Fruit fly (Drosophila melanogaster) whole organism, adult: Measurements from ENCODE around the gene CG32023.

Experiments used
- CG11617 ChIP-seq: fragments of 200-800 bp; sonication (Bioruptor generic); optimal IDR thresholded peaks from 2 replicates; lab custom pipeline; 2017; ENCODE audit warnings: mild to moderate bottlenecking, missing biosample characterization, missing genetic modification reagents, missing genetic modification characterization
- CG12768 ChIP-seq: fragments of 200-800 bp; sonication (Bioruptor generic); optimal IDR thresholded peaks from 2 replicates; lab custom pipeline; 2017; ENCODE audit warnings: missing biosample characterization, missing genetic modification characterization, mild to moderate bottlenecking, moderate library complexity, missing genetic modification reagents
- CG14711 ChIP-seq: fragments of 200-800 bp; sonication (Bioruptor generic); optimal IDR thresholded peaks from 2 replicates; lab custom pipeline; 2018; ENCODE audit warnings: missing biosample characterization, mild to moderate bottlenecking, missing genetic modification characterization, moderate library complexity
- CG1620 ChIP-seq: fragments of 200-800 bp; sonication (Bioruptor generic); optimal IDR thresholded peaks from 2 replicates; lab custom pipeline; 2016; ENCODE audit warnings: missing biosample characterization, missing genetic modification characterization
- CG33017 ChIP-seq: fragments of 200-800 bp; sonication (Bioruptor generic); optimal IDR thresholded peaks from 2 replicates; lab custom pipeline; 2018; ENCODE audit warnings: missing biosample characterization, mild to moderate bottlenecking, missing genetic modification characterization, moderate library complexity
- CG5204 ChIP-seq: fragments of 200-800 bp; sonication (Bioruptor generic); optimal IDR thresholded peaks from 2 replicates; lab custom pipeline; 2016; ENCODE audit warnings: missing biosample characterization, missing genetic modification characterization
- CG7045 ChIP-seq: fragments of 200-800 bp; sonication (Bioruptor generic); optimal IDR thresholded peaks from 2 replicates; lab custom pipeline; 2017; ENCODE audit warnings: missing biosample characterization, mild to moderate bottlenecking, missing genetic modification characterization
- CG7101 ChIP-seq: fragments of 200-800 bp; sonication (Bioruptor generic); optimal IDR thresholded peaks from 2 replicates; lab custom pipeline; 2018; ENCODE audit warnings: missing biosample characterization, mild to moderate bottlenecking, missing genetic modification characterization, moderate library complexity
- Clk ChIP-seq: fragments of 200-800 bp; sonication (Bioruptor generic); optimal IDR thresholded peaks from 2 replicates; lab custom pipeline; 2017; ENCODE audit warnings: missing biosample characterization, missing genetic modification characterization
- Crg-1 ChIP-seq: fragments of 200-800 bp; sonication (Bioruptor generic); optimal IDR thresholded peaks from 2 replicates; lab custom pipeline; 2016; ENCODE audit warnings: missing biosample characterization, missing genetic modification characterization
- Hr96 ChIP-seq: fragments of 200-800 bp; sonication (Bioruptor generic); optimal IDR thresholded peaks from 2 replicates; lab custom pipeline; 2016; ENCODE audit warnings: missing biosample characterization, missing genetic modification characterization
- Mnt ChIP-seq: fragments of 200-800 bp; sonication (Bioruptor generic); optimal IDR thresholded peaks from 2 replicates; lab custom pipeline; 2016; ENCODE audit warnings: missing biosample characterization, mild to moderate bottlenecking, missing genetic modification characterization
- bab1 ChIP-seq: fragments of 200-800 bp; sonication (Bioruptor generic); optimal IDR thresholded peaks from 3 replicates; lab custom pipeline; 2019; ENCODE audit warnings: missing biosample characterization, mild to moderate bottlenecking, missing genetic modification characterization, moderate library complexity
- cic ChIP-seq: fragments of 200-800 bp; sonication (Bioruptor generic); optimal IDR thresholded peaks from 2 replicates; lab custom pipeline; 2017; ENCODE audit warnings: missing biosample characterization, mild to moderate bottlenecking, missing genetic modification characterization, moderate library complexity
- cnc ChIP-seq, 2 experiments: fragments of >200 bp; optimal IDR thresholded peaks; 2 replicates each; lab custom pipeline; 2017
- kay ChIP-seq: fragments of 200-800 bp; sonication (Bioruptor generic); peaks from one replicate; lab custom pipeline; 2016; ENCODE audit warnings: missing biosample characterization, missing genetic modification characterization, borderline replicate concordance
- ovo ChIP-seq: fragments of 200-800 bp; sonication (Bioruptor generic); optimal IDR thresholded peaks from 2 replicates; lab custom pipeline; 2016; ENCODE audit warnings: missing biosample characterization, missing genetic modification characterization
- pad ChIP-seq: fragments of 200-800 bp; sonication (Bioruptor generic); optimal IDR thresholded peaks from 3 replicates; lab custom pipeline; 2017; ENCODE audit warnings: missing biosample characterization, missing genetic modification characterization, mild to moderate bottlenecking, moderate library complexity, missing genetic modification reagents
- tj ChIP-seq: fragments of 200-800 bp; sonication (Bioruptor generic); optimal IDR thresholded peaks from 3 replicates; lab custom pipeline; 2017; ENCODE audit warnings: missing biosample characterization, mild to moderate bottlenecking, missing genetic modification characterization, moderate library complexity
- toe ChIP-seq: fragments of 200-800 bp; sonication (Bioruptor generic); optimal IDR thresholded peaks from 2 replicates; lab custom pipeline; 2016; ENCODE audit warnings: missing biosample characterization, missing genetic modification characterization

Gene CG32023

dm6 chr3L:8827133-8827867 lies 23.3 kb upstream of the CG32023 start, which contains the start of gene dally:
TSS of gene dally (plus strand) at chr3L:8827505.
- TF ChIP-seq cic (GFP tag; lab: Kevin White, UChicago) (peak; percentile 68), CG5204 (GFP tag; lab: Kevin White, UChicago) (no peak), CG7101 (peak; percentile 2), CG14711 (tag; lab: Kevin White, UChicago) (peak; percentile 31), cnc (optimal IDR thresholded peaks at IDR 0.05; lab: Kevin White, UChicago) (no peak), CG11617 (GFP tag; lab: Kevin White, UChicago) (peak; percentile 42), Clk (GFP tag; lab: Kevin White, UChicago) (no peak), Hr96 (GFP tag; lab: Kevin White, UChicago) (peak; percentile 53), Mnt (peak; percentile 63), ovo (GFP tag; lab: Kevin White, UChicago) (no peak), CG12768 (GFP tag; lab: Kevin White, UChicago) (peak; percentile 36), toe (GFP tag; lab: Kevin White, UChicago) (peak; percentile 52), bab1 (peak; percentile 57), tj (GFP tag; lab: Kevin White, UChicago) (peak; percentile 72), CG33017 (tag; lab: Kevin White, UChicago) (peak; percentile 64), CG7045 (peak; percentile 51), kay (peak; percentile 91)

DNA sequence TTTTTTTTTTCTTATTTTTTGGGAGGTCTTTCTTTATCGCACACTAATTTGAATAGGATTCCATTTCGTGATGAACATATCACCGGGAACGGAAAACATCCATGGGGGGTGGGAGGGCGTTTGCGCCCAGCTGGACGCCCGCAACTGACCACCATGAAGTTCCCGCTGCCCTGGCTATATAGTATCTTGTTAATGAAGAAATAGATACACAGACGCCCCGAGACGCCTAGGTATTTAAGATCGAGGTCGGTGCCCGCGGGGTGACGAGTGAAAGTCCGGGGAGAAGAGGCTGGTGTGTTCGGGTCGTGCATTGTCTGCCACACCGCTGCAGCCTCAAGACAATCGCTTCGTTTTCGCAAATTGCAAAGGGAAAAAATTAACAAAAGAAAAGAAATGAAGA lies 22.1 kb upstream of the CG32023 start:
- TF ChIP-seq bab1 (no peak), kay (no peak), Crg-1 (GFP tag; lab: Kevin White, UChicago) (no peak), pad (GFP tag; lab: Kevin White, UChicago) (no peak), tj (GFP tag; lab: Kevin White, UChicago) (no peak)

DNA sequence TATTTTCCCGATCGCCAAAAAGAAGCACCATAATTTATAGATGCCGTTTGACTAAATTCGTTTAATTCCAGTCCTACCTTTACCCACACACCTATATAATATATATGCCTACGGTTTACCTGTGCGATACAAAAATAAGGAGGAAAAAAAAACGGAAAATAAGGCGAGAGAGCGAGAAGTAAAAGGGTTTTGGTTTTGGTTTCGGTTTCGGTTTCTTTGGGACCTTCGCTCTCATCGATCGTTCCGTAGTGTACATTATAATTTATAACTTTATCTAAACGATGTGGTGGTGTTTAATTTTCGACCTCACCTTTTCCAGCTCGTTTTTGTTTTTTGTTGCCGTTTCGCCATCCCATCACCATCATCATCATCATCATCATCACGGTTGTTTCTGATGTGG lies 21.6 kb upstream of the CG32023 start:
- TF ChIP-seq pad (GFP tag; lab: Kevin White, UChicago) (no peak), toe (GFP tag; lab: Kevin White, UChicago) (no peak), CG33017 (tag; lab: Kevin White, UChicago) (no peak), Hr96 (GFP tag; lab: Kevin White, UChicago) (no peak), kay (no peak), CG7045 (no peak), cnc (optimal IDR thresholded peaks at IDR 0.05; lab: Kevin White, UChicago) (no peak), bab1 (no peak), CG14711 (tag; lab: Kevin White, UChicago) (no peak), CG1620 (GFP tag; lab: Kevin White, UChicago) (no peak), CG7101 (no peak), cic (GFP tag; lab: Kevin White, UChicago) (no peak), CG12768 (GFP tag; lab: Kevin White, UChicago) (no peak), Mnt (no peak), CG11617 (GFP tag; lab: Kevin White, UChicago) (no peak), tj (GFP tag; lab: Kevin White, UChicago) (no peak), Crg-1 (GFP tag; lab: Kevin White, UChicago) (no peak), ovo (GFP tag; lab: Kevin White, UChicago) (no peak), Clk (GFP tag; lab: Kevin White, UChicago) (no peak), CG5204 (GFP tag; lab: Kevin White, UChicago) (no peak)

DNA sequence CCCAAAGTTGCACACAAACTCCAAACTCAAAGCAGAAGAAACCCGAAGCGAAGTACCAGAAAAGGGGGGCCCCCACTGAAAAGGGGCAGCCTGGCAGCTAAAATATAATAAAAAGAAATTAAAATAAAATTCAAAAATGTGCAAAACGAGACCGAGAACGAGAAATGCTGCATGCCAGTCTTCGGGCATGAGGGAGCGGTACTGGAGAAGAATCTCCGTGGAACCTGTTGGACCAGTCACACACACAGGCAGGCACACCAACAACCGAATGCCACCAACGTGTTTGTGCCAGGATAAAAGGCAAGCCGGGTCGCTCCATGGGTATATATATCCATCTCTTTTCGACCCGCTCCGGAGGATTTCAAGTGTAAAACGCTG lies 21.0 kb upstream of the CG32023 start:
- no peak for TF ChIP-seq Hr96 (GFP tag; lab: Kevin White, UChicago)
- TF ChIP-seq ovo (GFP tag; lab: Kevin White, UChicago): no peak

- TF ChIP-seq CG5204 (GFP tag; lab: Kevin White, UChicago): no peak
- TF ChIP-seq bab1: no peak
These were observed 20.5 kb upstream of the CG32023 start for dm6 chr3L:8824403-8825029.

DNA sequence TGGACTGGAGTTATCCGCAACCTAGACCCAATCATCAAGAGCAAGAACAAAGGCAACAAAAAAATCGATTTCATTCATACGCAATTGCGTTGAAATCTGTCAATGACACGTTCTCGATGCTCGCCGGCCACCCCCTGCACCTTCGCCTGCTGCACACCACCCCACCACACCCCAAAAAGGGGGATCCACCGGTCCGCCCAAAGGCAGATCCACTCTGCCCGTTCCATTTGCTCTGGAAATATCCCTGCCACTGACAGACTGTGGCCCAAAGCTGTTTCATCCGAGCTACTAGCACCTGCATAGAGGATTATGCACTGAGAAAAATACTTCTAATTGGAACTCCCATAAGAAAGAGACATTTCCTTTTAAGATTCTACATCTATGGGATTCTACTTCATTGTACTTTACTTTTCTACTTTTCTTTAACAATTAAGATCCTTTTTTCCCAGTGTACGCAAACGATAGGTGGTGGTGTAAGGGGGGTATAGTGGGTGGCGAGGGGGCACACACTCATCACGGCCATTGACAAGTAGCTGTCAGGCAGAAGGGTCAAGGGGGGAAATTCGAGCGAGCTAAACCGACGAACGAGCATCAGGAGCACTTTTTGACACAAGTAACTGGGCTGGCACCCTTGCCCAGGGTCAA lies 19.9 kb upstream of the CG32023 start:
- no peak for TF ChIP-seq tj (GFP tag; lab: Kevin White, UChicago)
- TF ChIP-seq CG1620 (GFP tag; lab: Kevin White, UChicago): no peak
- TF ChIP-seq ovo (GFP tag; lab: Kevin White, UChicago): no peak
- peak; percentile 28 for TF ChIP-seq CG7045
- TF ChIP-seq CG11617 (GFP tag; lab: Kevin White, UChicago): no peak
- TF ChIP-seq Clk (GFP tag; lab: Kevin White, UChicago): no peak
